Worm (Caenorhabditis elegans): ENCODE results near the gene dve-1.
A peak's percentile ranks its signal among the peaks of the same experiment; 100 is the strongest.

DNA sequence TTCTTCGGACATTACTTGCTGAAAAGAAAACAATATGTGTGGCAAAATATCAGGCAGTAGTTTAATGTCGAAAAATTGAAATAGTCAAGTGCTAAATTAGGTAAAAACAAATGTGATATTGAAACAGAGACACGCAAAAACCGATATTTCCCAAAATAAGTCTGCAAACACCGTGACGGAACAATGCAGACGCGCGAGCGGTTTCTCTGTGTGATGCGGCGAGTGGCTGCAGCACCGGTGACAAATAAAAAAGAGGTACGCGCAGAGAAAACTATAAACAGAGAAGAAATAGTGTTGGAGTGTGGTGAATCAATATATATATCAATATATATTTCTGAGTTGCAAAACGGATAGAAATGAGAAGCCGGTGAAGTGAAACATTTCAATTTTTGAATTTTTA, 50.9 kb downstream of the dve-1 start, which contains the start of gene ife-2:
- TF ChIP-seq ztf-29 (GFP tag; IDR thresholded peaks at IDR 0.05) = no peak
- no peak for TF ChIP-seq klf-2 (GFP tag; conservative IDR thresholded peaks at IDR 0.05)
- TF ChIP-seq cog-1 (tag; optimal IDR thresholded peaks at IDR 0.05) = peak; percentile 44
- TF ChIP-seq med-1 (GFP tag; optimal IDR thresholded peaks at IDR 0.05; ENCODE audit: insufficient read depth) = no peak
- no peak for TF ChIP-seq flt-1 (GFP tag; IDR thresholded peaks at IDR 0.05)
- TF ChIP-seq ztf-23 (GFP tag; IDR thresholded peaks at IDR 0.05) = no peak
- no peak for TF ChIP-seq tab-1 (GFP tag; IDR thresholded peaks at IDR 0.05)
- TF ChIP-seq ref-1 (GFP tag; conservative IDR thresholded peaks at IDR 0.05) = no peak
- TF ChIP-seq T22C8.4 (GFP tag; IDR thresholded peaks at IDR 0.05) = no peak

All from whole organism, midembryonic.